Fruit fly (Drosophila melanogaster) whole organism: ENCODE results near the gene Sfp23F.

Source experiments
- Dll ChIP-seq: fragments of >200 bp; optimal IDR thresholded peaks from 2 replicates; lab custom pipeline; 2017
- EcR ChIP-seq, 2 experiments: fragments of >200 bp; optimal IDR thresholded peaks; 2 replicates each; lab custom pipeline; 2017; ENCODE audit warnings: missing biosample characterization in 2 of 2, missing genetic modification characterization in 2 of 2, missing genetic modification reagents in 2 of 2
- pan ChIP-seq: fragments of >200 bp; optimal IDR thresholded peaks from 2 replicates; lab custom pipeline; 2017
- usp ChIP-seq: fragments of >200 bp; optimal IDR thresholded peaks from 2 replicates; lab custom pipeline; 2017; ENCODE audit warnings: missing biosample characterization, missing genetic modification characterization, mixed read lengths

DNA sequence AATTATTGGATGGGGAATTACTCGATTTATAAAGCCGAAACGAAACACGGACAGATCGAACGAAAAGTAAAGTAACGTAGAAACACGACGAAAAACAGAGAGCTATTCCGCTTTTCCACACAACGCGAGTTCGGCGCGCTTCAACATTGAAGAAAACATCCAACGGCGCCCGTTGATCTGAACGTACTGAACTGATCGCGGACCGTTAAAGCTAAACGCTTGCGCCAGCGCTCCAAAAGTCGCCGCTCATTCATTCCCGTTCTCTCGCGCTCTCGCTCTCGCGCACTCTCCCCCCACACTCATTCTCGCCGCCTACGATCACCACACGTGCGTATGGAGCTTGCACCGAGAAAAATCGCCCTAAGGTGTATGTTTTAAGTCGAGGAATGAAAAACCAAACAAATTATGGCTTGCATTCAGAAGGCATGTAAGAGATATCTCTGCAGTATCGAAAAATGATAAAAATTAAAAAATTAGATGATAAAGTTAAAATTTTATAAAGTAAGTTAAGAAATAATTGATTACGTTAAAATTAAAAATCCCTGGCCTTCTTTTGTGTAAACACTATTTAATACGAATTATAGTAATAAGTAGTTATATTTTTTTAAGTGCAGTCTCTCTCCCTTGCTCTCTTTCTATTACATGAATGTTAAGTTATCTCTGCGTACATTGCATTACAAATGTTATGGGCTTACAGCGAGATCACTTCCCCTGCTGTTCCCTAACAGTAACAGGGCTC lies 32.7 kb downstream of the Sfp23F start, which contains the start of gene E23:
- TF ChIP-seq EcR (GFP tag; optimal IDR thresholded peaks at IDR 0.05; lab: Kevin White, UChicago): no peak
- TF ChIP-seq pan (lab: Kevin White, UChicago): no peak
- no peak for TF ChIP-seq Dll (lab: Kevin White, UChicago)
- TF ChIP-seq usp (GFP tag; lab: Kevin White, UChicago): no peak
